Worm (Caenorhabditis elegans) whole organism, L4 larva: Measurements from ENCODE around the gene F41E7.2.

ENCODE experiments used
- F26F4.8 ChIP-seq: fragments of 200-800 bp; sonication (Bioruptor generic); conservative IDR thresholded peaks from 2 replicates; pipeline ENCODE4 v1.3.6; 2022; ENCODE audit warnings: missing genetic modification characterization, missing compliant biosample characterization
- F49E8.2 ChIP-seq: sonication (generic microtip); optimal IDR thresholded peaks from 2 replicates; lab custom pipeline; 2016; ENCODE audit warnings: missing compliant biosample characterization, mild to moderate bottlenecking, missing genetic modification characterization, borderline replicate concordance
- R02D3.7 ChIP-seq: fragments of 150-350 bp; sonication (generic microtip); optimal IDR thresholded peaks from 3 replicates; lab custom pipeline; 2014; ENCODE audit warnings: missing biosample characterization, missing genetic modification characterization
- T26A8.4 ChIP-seq: fragments of 200-800 bp; sonication (Bioruptor generic); IDR thresholded peaks from 2 replicates; pipeline ENCODE4 v1.3.6; 2022; ENCODE audit warnings: missing genetic modification characterization, missing compliant biosample characterization
- Y105C5A.15 ChIP-seq: fragments of 200-800 bp; sonication (Bioruptor generic); IDR thresholded peaks from 2 replicates; pipeline ENCODE4 v1.3.6; 2022; ENCODE audit warnings: missing genetic modification characterization, missing compliant biosample characterization
- Y75B8A.6 ChIP-seq: fragments of 200-800 bp; sonication (Bioruptor generic); IDR thresholded peaks from 2 replicates; pipeline ENCODE4 v1.3.6; 2022; ENCODE audit warnings: missing genetic modification reagents, missing genetic modification characterization, missing compliant biosample characterization
- aha-1 ChIP-seq: fragments of 150-350 bp; peaks from one replicate; lab custom pipeline; 2014; ENCODE audit warnings: missing biosample characterization, missing genetic modification characterization
- ama-1 ChIP-seq: fragments of 150-350 bp; optimal IDR thresholded peaks from 2 replicates; lab custom pipeline; 2014; ENCODE audit warnings: inconsistent platforms, mixed read lengths
- arid-1 ChIP-seq: fragments of 200-800 bp; sonication (Bioruptor generic); conservative IDR thresholded peaks from 2 replicates; pipeline ENCODE4 v1.3.6; 2022; ENCODE audit warnings: missing genetic modification reagents, missing genetic modification characterization, missing compliant biosample characterization
- ceh-62 ChIP-seq: sonication (generic microtip); optimal IDR thresholded peaks from 2 replicates; lab custom pipeline; 2017; ENCODE audit warnings: missing biosample characterization, missing genetic modification characterization
- daf-16 ChIP-seq, 3 experiments: sonication (generic microtip); optimal IDR thresholded peaks; 2 replicates each; lab custom pipeline; 2016 to 2017; ENCODE audit warnings: missing genetic modification characterization in 3 of 3, missing genetic modification reagents in 3 of 3, mild to moderate bottlenecking in 2 of 3, missing compliant biosample characterization in 2 of 3, missing biosample characterization in 1 of 3, moderate library complexity in 1 of 3
- dmd-6 ChIP-seq: fragments of 200-800 bp; sonication (Bioruptor generic); IDR thresholded peaks from 2 replicates; pipeline ENCODE4 v1.3.6; 2022; ENCODE audit warnings: missing genetic modification reagents, missing genetic modification characterization, missing compliant biosample characterization
- dpl-1 ChIP-seq: fragments of 150-350 bp; optimal IDR thresholded peaks from 2 replicates; lab custom pipeline; 2014; ENCODE audit warnings: missing biosample characterization, missing genetic modification reagents, missing genetic modification characterization
- dve-1 ChIP-seq: sonication (generic microtip); optimal IDR thresholded peaks from 2 replicates; lab custom pipeline; 2017; ENCODE audit warnings: antibody characterized with exemption, mild to moderate bottlenecking, missing genetic modification characterization, missing compliant biosample characterization; ENCODE audit not compliant: insufficient read depth
- egl-43 ChIP-seq: fragments of 200-800 bp; sonication (Bioruptor generic); IDR thresholded peaks from 2 replicates; pipeline ENCODE4 v1.3.6; 2022; ENCODE audit warnings: missing genetic modification reagents, missing genetic modification characterization, missing compliant biosample characterization
- gei-8 ChIP-seq: fragments of 200-800 bp; sonication (Bioruptor generic); optimal IDR thresholded peaks from 2 replicates; lab custom pipeline; 2018; ENCODE audit warnings: mild to moderate bottlenecking, missing genetic modification characterization, missing compliant biosample characterization
- hif-1 ChIP-seq, 2 experiments: sonication (generic microtip); optimal IDR thresholded peaks; 2 replicates each; lab custom pipeline; 2016 to 2017; ENCODE audit warnings: missing compliant biosample characterization in 2 of 2, missing genetic modification characterization in 2 of 2, missing genetic modification reagents in 2 of 2, missing genotype in 2 of 2, mild to moderate bottlenecking in 1 of 2
- hlh-11 ChIP-seq: fragments of 200-800 bp; sonication (Bioruptor generic); optimal IDR thresholded peaks from 2 replicates; lab custom pipeline; 2018; ENCODE audit warnings: mild to moderate bottlenecking, missing genetic modification characterization, missing compliant biosample characterization
- lin-39 ChIP-seq: fragments of 150-350 bp; optimal IDR thresholded peaks from 2 replicates; lab custom pipeline; 2014; ENCODE audit warnings: missing biosample characterization, missing genetic modification reagents, missing genetic modification characterization
- lsy-2 ChIP-seq, 2 experiments: fragments of 150-350 bp in 1 of 2; sonication (generic microtip) in 1 of 2; optimal IDR thresholded peaks; 2 replicates each; lab custom pipeline; 2014 to 2017; ENCODE audit warnings: missing biosample characterization in 2 of 2, missing genetic modification characterization in 2 of 2
- mdl-1 ChIP-seq, 2 experiments: fragments of 150-350 bp in 1 of 2; sonication (generic microtip) in 1 of 2; optimal IDR thresholded peaks; 2 replicates each; lab custom pipeline; 2014 to 2017; ENCODE audit warnings: missing biosample characterization in 2 of 2, missing genetic modification characterization in 2 of 2
- mdt-29 ChIP-seq: fragments of 200-800 bp; sonication (Bioruptor generic); IDR thresholded peaks from 2 replicates; pipeline ENCODE4 v1.3.6; 2022; ENCODE audit warnings: missing genetic modification reagents, missing genetic modification characterization, missing compliant biosample characterization
- mep-1 ChIP-seq: fragments of 150-350 bp; sonication (generic microtip); optimal IDR thresholded peaks from 3 replicates; lab custom pipeline; 2014; ENCODE audit warnings: missing biosample characterization, missing genetic modification characterization
- nhr-102 ChIP-seq: sonication (generic microtip); optimal IDR thresholded peaks from 2 replicates; lab custom pipeline; 2016; ENCODE audit warnings: mild to moderate bottlenecking, missing genetic modification characterization, moderate library complexity, missing compliant biosample characterization
- nhr-25 ChIP-seq: sonication (generic microtip); optimal IDR thresholded peaks from 2 replicates; lab custom pipeline; 2017; ENCODE audit warnings: missing genetic modification characterization, mild to moderate bottlenecking, missing compliant biosample characterization, antibody characterized with exemption, moderate library complexity, borderline replicate concordance; ENCODE audit not compliant: insufficient read depth
- nhr-28 ChIP-seq: fragments of 150-350 bp; optimal IDR thresholded peaks from 2 replicates; lab custom pipeline; 2014; ENCODE audit warnings: missing biosample characterization, missing genetic modification characterization
- nhr-42 ChIP-seq: fragments of 200-800 bp; sonication (Bioruptor generic); IDR thresholded peaks from 2 replicates; pipeline ENCODE4 v1.3.6; 2022; ENCODE audit warnings: missing genetic modification characterization, missing compliant biosample characterization
- nhr-48 ChIP-seq: sonication (generic microtip); optimal IDR thresholded peaks from 2 replicates; lab custom pipeline; 2016; ENCODE audit warnings: mild to moderate bottlenecking, missing genetic modification characterization, missing compliant biosample characterization
- nhr-77 ChIP-seq: fragments of 150-350 bp; optimal IDR thresholded peaks from 2 replicates; lab custom pipeline; 2014; ENCODE audit warnings: missing biosample characterization, missing genetic modification characterization
- php-3 ChIP-seq: fragments of 200-800 bp; sonication (Bioruptor generic); IDR thresholded peaks from 2 replicates; pipeline ENCODE4 v1.3.6; 2022; ENCODE audit warnings: missing genetic modification reagents, missing genetic modification characterization, missing compliant biosample characterization
- rbr-2 ChIP-seq: sonication (generic microtip); optimal IDR thresholded peaks from 2 replicates; lab custom pipeline; 2016; ENCODE audit warnings: missing genotype, missing genetic modification characterization, missing compliant biosample characterization
- snpc-4 ChIP-seq: fragments of 150-350 bp; optimal IDR thresholded peaks from 2 replicates; lab custom pipeline; 2014; ENCODE audit warnings: missing biosample characterization, missing genetic modification characterization
- tag-97 ChIP-seq: fragments of 200-800 bp; sonication (Bioruptor generic); IDR thresholded peaks from 2 replicates; pipeline ENCODE4 v1.3.6; 2022; ENCODE audit warnings: missing genetic modification characterization, missing compliant biosample characterization
- unc-62 ChIP-seq, 3 experiments: fragments of 150-350 bp in 1 of 3; sonication (generic microtip); optimal IDR thresholded peaks in 2 of 3; peaks in 1 of 3; 1 replicate in 1 of 3; 2 replicates in 2 of 3; lab custom pipeline; 2014 to 2017; ENCODE audit warnings: missing biosample characterization in 3 of 3, missing genetic modification characterization in 3 of 3, missing genetic modification reagents in 3 of 3, missing genotype in 1 of 3
- zfp-3 ChIP-seq: fragments of 200-800 bp; sonication (Bioruptor generic); conservative IDR thresholded peaks from 2 replicates; pipeline ENCODE4 v1.3.6; 2022; ENCODE audit warnings: missing genetic modification reagents, missing genetic modification characterization, missing compliant biosample characterization

Gene F41E7.2

ce11 chrX:10232395-10232794 is 41.1 kb upstream of the F41E7.2 start:
- TF ChIP-seq egl-43 (GFP tag; lab: Robert Waterston, UW) (no peak), nhr-42 (GFP tag; lab: Robert Waterston, UW) (no peak), aha-1 (peak; percentile 30), arid-1 (GFP tag; lab: Robert Waterston, UW) (no peak), dmd-6 (GFP tag; lab: Robert Waterston, UW) (no peak), zfp-3 (GFP tag; lab: Robert Waterston, UW) (no peak), T26A8.4 (GFP tag; lab: Robert Waterston, UW) (peak; percentile 29; the same call in 1 of the 2 replicates), F26F4.8 (GFP tag; lab: Robert Waterston, UW) (no peak), F49E8.2 (tag; lab: Kevin White, UChicago) (no peak), unc-62 (GFP tag; optimal IDR thresholded peaks at IDR 0.05 in 1 of 2; lab: Kevin White, UChicago) (peak in 1 of 2 experiments; percentile 91), unc-62 (tag; optimal IDR thresholded peaks at IDR 0.05; lab: Kevin White, UChicago) (no peak), nhr-77 (tag; lab: Kevin White, UChicago) (no peak), nhr-102 (tag; lab: Kevin White, UChicago) (no peak)

- no peak for TF ChIP-seq lin-39 (tag; lab: Kevin White, UChicago)
- no peak for TF ChIP-seq R02D3.7 (tag; lab: Kevin White, UChicago)
- peak; percentile 23 for TF ChIP-seq nhr-25 (tag; lab: Kevin White, UChicago)
- peak; percentile 23 for TF ChIP-seq nhr-48 (tag; lab: Kevin White, UChicago)
- TF ChIP-seq dmd-6 (GFP tag; lab: Robert Waterston, UW): peak; percentile 13; the same call in 1 of the 2 replicates
- TF ChIP-seq snpc-4 (tag; lab: Kevin White, UChicago): no peak
- peak; percentile 28 for TF ChIP-seq hlh-11 (tag; lab: Kevin White, UChicago)
- no peak for TF ChIP-seq daf-16 (GFP tag; optimal IDR thresholded peaks at IDR 0.05; lab: Kevin White, UChicago)
- no peak for TF ChIP-seq daf-16 (tag; optimal IDR thresholded peaks at IDR 0.05; lab: Kevin White, UChicago)
Observed at ce11 chrX:10236844-10237243, 36.6 kb upstream of the F41E7.2 start, which contains the start of gene zipt-13. Gene zipt-13 (minus strand): TSS chrX:10236944.

- TF ChIP-seq mdl-1 (tag; optimal IDR thresholded peaks at IDR 0.05; lab: Kevin White, UChicago) (peak in 1 of 2 experiments; percentile 23), unc-62 (GFP tag; optimal IDR thresholded peaks at IDR 0.05 in 1 of 2; lab: Kevin White, UChicago) (peak in 1 of 2 experiments; percentile 99), unc-62 (tag; optimal IDR thresholded peaks at IDR 0.05; lab: Kevin White, UChicago) (no peak), rbr-2 (tag; lab: Kevin White, UChicago) (no peak), ceh-62 (tag; lab: Kevin White, UChicago) (no peak), hlh-11 (tag; lab: Kevin White, UChicago) (peak; percentile 35), nhr-25 (tag; lab: Kevin White, UChicago) (peak; percentile 84), mep-1 (tag; lab: Kevin White, UChicago) (peak; percentile 32), hif-1 (tag; optimal IDR thresholded peaks at IDR 0.05; lab: Kevin White, UChicago) (peak in 1 of 2 experiments; percentile 84), egl-43 (GFP tag; lab: Robert Waterston, UW) (no peak), lsy-2 (tag; optimal IDR thresholded peaks at IDR 0.05; lab: Kevin White, UChicago) (peak in 1 of 2 experiments; percentile 17), Y75B8A.6 (GFP tag; lab: Robert Waterston, UW) (no peak), aha-1 (peak; percentile 64), nhr-28 (tag; lab: Kevin White, UChicago) (peak; percentile 38)
Observed at ce11 chrX:10238146-10238749, 35.2 kb upstream of the F41E7.2 start.

- TF ChIP-seq tag-97 (GFP tag; lab: Robert Waterston, UW) (no peak), mep-1 (tag; lab: Kevin White, UChicago) (no peak), T26A8.4 (GFP tag; lab: Robert Waterston, UW) (no peak), mdl-1 (tag; optimal IDR thresholded peaks at IDR 0.05; lab: Kevin White, UChicago) (no peak), php-3 (GFP tag; lab: Robert Waterston, UW) (no peak), aha-1 (no peak), ama-1 (lab: Kevin White, UChicago) (no peak), dve-1 (tag; lab: Kevin White, UChicago) (no peak), dpl-1 (GFP tag; lab: Kevin White, UChicago) (no peak), Y105C5A.15 (GFP tag; lab: Robert Waterston, UW) (no peak), unc-62 (GFP tag; optimal IDR thresholded peaks at IDR 0.05 in 1 of 2; lab: Kevin White, UChicago) (no peak), unc-62 (tag; optimal IDR thresholded peaks at IDR 0.05; lab: Kevin White, UChicago) (no peak), gei-8 (GFP tag; lab: Kevin White, UChicago) (no peak), Y75B8A.6 (GFP tag; lab: Robert Waterston, UW) (no peak), mdt-29 (GFP tag; lab: Robert Waterston, UW) (no peak)
- TF ChIP-seq, all 104 proteins: peak for 0
Observed at ce11 chrX:10240939-10241338, 32.6 kb upstream of the F41E7.2 start, which contains the start of gene str-74. Gene str-74 (minus strand): TSS chrX:10241039.
